Fruit fly (Drosophila melanogaster) whole organism, embryonic: ENCODE measurements around the gene CG7878.

ENCODE experiments used
- Adf1 ChIP-seq: fragments of 200-800 bp; sonication (Bioruptor generic); IDR thresholded peaks from 2 replicates; pipeline ENCODE4 v1.3.6; 2022; ENCODE audit warnings: missing biosample characterization, missing genetic modification characterization
- Asciz ChIP-seq: fragments of 200-800 bp; sonication (Bioruptor generic); optimal IDR thresholded peaks from 2 replicates; lab custom pipeline; 2017; ENCODE audit warnings: missing biosample characterization, mild to moderate bottlenecking, missing genetic modification characterization, missing genetic modification reagents
- Blimp-1 ChIP-seq: fragments of 200-800 bp; sonication (Bioruptor generic); optimal IDR thresholded peaks from 3 replicates; lab custom pipeline; 2018; ENCODE audit warnings: missing biosample characterization, missing genetic modification characterization, mild to moderate bottlenecking, moderate library complexity, missing genetic modification reagents
- CG10431 ChIP-seq: fragments of 200-800 bp; sonication (Bioruptor generic); optimal IDR thresholded peaks from 3 replicates; lab custom pipeline; 2018; ENCODE audit warnings: missing biosample characterization, mild to moderate bottlenecking, missing genetic modification characterization
- CG10959 ChIP-seq: fragments of 200-800 bp; sonication (Bioruptor generic); IDR thresholded peaks from 2 replicates; pipeline ENCODE4 v1.3.6; 2022; ENCODE audit warnings: missing biosample characterization, missing genetic modification characterization
- CG10979 ChIP-seq: fragments of 200-800 bp; sonication (Bioruptor generic); optimal IDR thresholded peaks from 2 replicates; lab custom pipeline; 2018; ENCODE audit warnings: missing biosample characterization, mild to moderate bottlenecking, missing genetic modification characterization, moderate library complexity
- CG13123 ChIP-seq: fragments of 200-800 bp; sonication (Bioruptor generic); optimal IDR thresholded peaks from 2 replicates; lab custom pipeline; 2016; ENCODE audit warnings: missing biosample characterization, missing genetic modification characterization
- CG15269 ChIP-seq: fragments of 200-800 bp; sonication (Bioruptor generic); optimal IDR thresholded peaks from 2 replicates; lab custom pipeline; 2018; ENCODE audit warnings: missing biosample characterization, mild to moderate bottlenecking, missing genetic modification characterization, moderate library complexity
- CG16815 ChIP-seq: fragments of 200-800 bp; sonication (Bioruptor generic); optimal IDR thresholded peaks from 3 replicates; lab custom pipeline; 2017; ENCODE audit warnings: missing biosample characterization, mild to moderate bottlenecking, missing genetic modification characterization
- CG17568 ChIP-seq: fragments of 200-800 bp; sonication (Bioruptor generic); optimal IDR thresholded peaks from 2 replicates; lab custom pipeline; 2018; ENCODE audit warnings: missing biosample characterization, mild to moderate bottlenecking, missing genetic modification characterization, moderate library complexity
- CG17612 ChIP-seq: fragments of 200-800 bp; sonication (Bioruptor generic); IDR thresholded peaks from 2 replicates; pipeline ENCODE4 v1.3.6; 2022; ENCODE audit warnings: missing biosample characterization, missing genetic modification characterization
- CG1792 ChIP-seq: fragments of 200-800 bp; sonication (Bioruptor generic); optimal IDR thresholded peaks from 2 replicates; lab custom pipeline; 2016; ENCODE audit warnings: missing biosample characterization, missing genetic modification characterization
- CG18262 ChIP-seq: fragments of 200-800 bp; optimal IDR thresholded peaks from 3 replicates; lab custom pipeline; 2019; ENCODE audit warnings: missing biosample characterization, mild to moderate bottlenecking, missing genetic modification characterization, moderate library complexity
- CG3065 ChIP-seq: fragments of 200-800 bp; sonication (Bioruptor generic); optimal IDR thresholded peaks from 2 replicates; lab custom pipeline; 2016; ENCODE audit warnings: missing biosample characterization, missing genetic modification characterization
- CG32767 ChIP-seq: fragments of 200-800 bp; sonication (Bioruptor generic); IDR thresholded peaks from 2 replicates; pipeline ENCODE4 v1.3.6; 2022; ENCODE audit warnings: missing biosample characterization, missing genetic modification characterization
- CG3838 ChIP-seq: fragments of 200-800 bp; sonication (Bioruptor generic); optimal IDR thresholded peaks from 3 replicates; lab custom pipeline; 2016; ENCODE audit warnings: missing biosample characterization, missing genetic modification characterization
- CG5245 ChIP-seq: fragments of 200-800 bp; sonication (Bioruptor generic); optimal IDR thresholded peaks from 3 replicates; lab custom pipeline; 2016; ENCODE audit warnings: missing biosample characterization, missing genetic modification characterization
- CG6175 ChIP-seq: fragments of 200-800 bp; sonication (Bioruptor generic); IDR thresholded peaks from 3 replicates; pipeline ENCODE4 v1.3.6; 2022; ENCODE audit warnings: missing biosample characterization, missing genetic modification characterization
- CG6654 ChIP-seq: fragments of 200-800 bp; sonication (Bioruptor generic); optimal IDR thresholded peaks from 2 replicates; lab custom pipeline; 2017; ENCODE audit warnings: missing biosample characterization, mild to moderate bottlenecking, missing genetic modification characterization
- CG6683 ChIP-seq: fragments of 200-800 bp; sonication (Bioruptor generic); optimal IDR thresholded peaks from 2 replicates; lab custom pipeline; 2017; ENCODE audit warnings: missing biosample characterization, mild to moderate bottlenecking, missing genetic modification characterization, missing genetic modification reagents
- CG7556 ChIP-seq: fragments of 200-800 bp; sonication (Bioruptor generic); optimal IDR thresholded peaks from 2 replicates; lab custom pipeline; 2017; ENCODE audit warnings: missing biosample characterization, mild to moderate bottlenecking, missing genetic modification characterization
- CG9609 ChIP-seq: fragments of 200-800 bp; sonication (Bioruptor generic); optimal IDR thresholded peaks from 3 replicates; lab custom pipeline; 2016; ENCODE audit warnings: missing biosample characterization, missing genetic modification characterization
- CG9797 ChIP-seq: fragments of 200-800 bp; sonication (Bioruptor generic); optimal IDR thresholded peaks from 3 replicates; lab custom pipeline; 2018; ENCODE audit warnings: missing biosample characterization, mild to moderate bottlenecking, missing genetic modification characterization
- Dfd ChIP-seq, 2 experiments: fragments of >200 bp; optimal IDR thresholded peaks; 2 replicates each; lab custom pipeline; 2017; ENCODE audit warnings: missing biosample characterization in 2 of 2, missing genetic modification characterization in 2 of 2
- Eip74EF ChIP-seq, 2 experiments: fragments of 200-800 bp in 1 of 2; fragments of >200 bp in 1 of 2; sonication (Bioruptor generic) in 1 of 2; optimal IDR thresholded peaks; 2 replicates each; lab custom pipeline; 2017 to 2019; ENCODE audit warnings: missing biosample characterization in 2 of 2, missing genetic modification characterization in 2 of 2, mild to moderate bottlenecking in 1 of 2, moderate library complexity in 1 of 2
- Hey ChIP-seq: fragments of 200-800 bp; sonication (Bioruptor generic); optimal IDR thresholded peaks from 3 replicates; lab custom pipeline; 2018; ENCODE audit warnings: missing biosample characterization, mild to moderate bottlenecking, missing genetic modification characterization
- HmgZ ChIP-seq: fragments of 200-800 bp; sonication (Bioruptor generic); optimal IDR thresholded peaks from 2 replicates; lab custom pipeline; 2018; ENCODE audit warnings: missing biosample characterization, mild to moderate bottlenecking, missing genetic modification characterization
- Hmr ChIP-seq: fragments of 200-800 bp; sonication (Bioruptor generic); optimal IDR thresholded peaks from 3 replicates; lab custom pipeline; 2017; ENCODE audit warnings: mild to moderate bottlenecking, missing biosample characterization, missing genetic modification reagents, missing genetic modification characterization
- Hr39 ChIP-seq: fragments of >200 bp; optimal IDR thresholded peaks from 2 replicates; lab custom pipeline; 2017
- Lpt ChIP-seq: fragments of >200 bp; optimal IDR thresholded peaks from 2 replicates; lab custom pipeline; 2018; ENCODE audit warnings: missing biosample characterization, missing genetic modification characterization
- NK7.1 ChIP-seq: fragments of 200-800 bp; sonication (Bioruptor generic); optimal IDR thresholded peaks from 3 replicates; lab custom pipeline; 2016; ENCODE audit warnings: missing biosample characterization, missing genetic modification characterization
- Optix ChIP-seq: fragments of 200-800 bp; sonication (Bioruptor generic); IDR thresholded peaks from 3 replicates; pipeline ENCODE4 v1.3.6; 2022; ENCODE audit warnings: missing biosample characterization, missing genetic modification characterization
- Side ChIP-seq: fragments of 200-800 bp; sonication (Bioruptor generic); optimal IDR thresholded peaks from 2 replicates; lab custom pipeline; 2016; ENCODE audit warnings: missing biosample characterization, missing genetic modification characterization
- Sry-δ ChIP-seq: fragments of 200-800 bp; sonication (Bioruptor generic); optimal IDR thresholded peaks from 2 replicates; lab custom pipeline; 2016; ENCODE audit warnings: missing biosample characterization, missing genetic modification characterization
- ab ChIP-seq: fragments of 200-800 bp; sonication (Bioruptor generic); optimal IDR thresholded peaks from 2 replicates; lab custom pipeline; 2016; ENCODE audit warnings: missing biosample characterization, missing genetic modification characterization
- abd-A ChIP-seq: fragments of 200-800 bp; sonication (Bioruptor generic); optimal IDR thresholded peaks from 3 replicates; lab custom pipeline; 2019; ENCODE audit warnings: missing biosample characterization, mild to moderate bottlenecking, missing genetic modification characterization, moderate library complexity
- ac ChIP-seq: fragments of 200-800 bp; sonication (Bioruptor generic); optimal IDR thresholded peaks from 3 replicates; lab custom pipeline; 2017; ENCODE audit warnings: missing biosample characterization, mild to moderate bottlenecking, missing genetic modification characterization
- ap ChIP-seq: fragments of 200-800 bp; sonication (Bioruptor generic); IDR thresholded peaks from 2 replicates; pipeline ENCODE4 v1.3.6; 2022; ENCODE audit warnings: missing biosample characterization, missing genetic modification characterization
- bab2 ChIP-seq: fragments of 200-800 bp; sonication (Bioruptor generic); optimal IDR thresholded peaks from 2 replicates; lab custom pipeline; 2016; ENCODE audit warnings: missing biosample characterization, missing genetic modification characterization
- corto ChIP-seq: fragments of 200-800 bp; sonication (Bioruptor generic); optimal IDR thresholded peaks from 2 replicates; lab custom pipeline; 2016; ENCODE audit warnings: missing biosample characterization, mild to moderate bottlenecking, missing genetic modification characterization, moderate library complexity
- dmrt11E ChIP-seq: fragments of 200-800 bp; sonication (Bioruptor generic); optimal IDR thresholded peaks from 3 replicates; lab custom pipeline; 2018; ENCODE audit warnings: missing biosample characterization, mild to moderate bottlenecking, missing genetic modification characterization, moderate library complexity
- fd3F ChIP-seq: fragments of 200-800 bp; sonication (Bioruptor generic); optimal IDR thresholded peaks from 2 replicates; lab custom pipeline; 2018; ENCODE audit warnings: missing biosample characterization, mild to moderate bottlenecking, missing genetic modification characterization, moderate library complexity
- hth ChIP-seq: fragments of >200 bp; optimal IDR thresholded peaks from 2 replicates; lab custom pipeline; 2017; ENCODE audit warnings: inconsistent platforms
- oc ChIP-seq: fragments of 200-800 bp; sonication (Bioruptor generic); optimal IDR thresholded peaks from 2 replicates; lab custom pipeline; 2018; ENCODE audit warnings: missing biosample characterization, mild to moderate bottlenecking, missing genetic modification characterization, moderate library complexity
- ro ChIP-seq: fragments of 200-800 bp; sonication (Bioruptor generic); IDR thresholded peaks from 2 replicates; pipeline ENCODE4 v1.3.6; 2022; ENCODE audit warnings: missing biosample characterization, missing genetic modification characterization
- run ChIP-seq: fragments of 200-800 bp; sonication (Bioruptor generic); optimal IDR thresholded peaks from 3 replicates; lab custom pipeline; 2018; ENCODE audit warnings: missing biosample characterization, mild to moderate bottlenecking, missing genetic modification characterization
- sd ChIP-seq: fragments of 200-800 bp; sonication (Bioruptor generic); optimal IDR thresholded peaks from 3 replicates; lab custom pipeline; 2018; ENCODE audit warnings: missing biosample characterization, mild to moderate bottlenecking, missing genetic modification characterization, moderate library complexity
- sisA ChIP-seq: fragments of 200-800 bp; sonication (Bioruptor generic); IDR thresholded peaks from 2 replicates; pipeline ENCODE4 v1.3.6; 2022; ENCODE audit warnings: missing biosample characterization, missing genetic modification characterization
- unpg ChIP-seq: fragments of 200-800 bp; sonication (Bioruptor generic); optimal IDR thresholded peaks from 3 replicates; lab custom pipeline; 2018; ENCODE audit warnings: missing biosample characterization, mild to moderate bottlenecking, missing genetic modification characterization, moderate library complexity

The CG7878 gene

dm6 chr3R:8119457-8120337 is 2.8 kb upstream of the CG7878 start (continued):
- TF ChIP-seq CG6175 (GFP tag; lab: Robert Waterston, UW) (peak; percentile 19; the same call in 1 of the 3 replicates), sd (tag; lab: Kevin White, UChicago) (peak; percentile 89), fd3F (GFP tag; lab: Kevin White, UChicago) (peak; percentile 75), CG6654 (peak; percentile 17), sisA (GFP tag; lab: Robert Waterston, UW) (peak; percentile 58), Asciz (GFP tag; lab: Kevin White, UChicago) (peak; percentile 3), Eip74EF (GFP tag; optimal IDR thresholded peaks at IDR 0.05; lab: Kevin White, UChicago) (peak in 1 of 2 experiments; percentile 54), unpg (peak; percentile 76), Hr39 (no peak), CG15269 (tag; lab: Kevin White, UChicago) (peak; percentile 85), Dfd (GFP tag; optimal IDR thresholded peaks at IDR 0.05; lab: Kevin White, UChicago) (no peak), ac (no peak), CG7556 (GFP tag; lab: Kevin White, UChicago) (peak; percentile 57), CG13123 (GFP tag; lab: Kevin White, UChicago) (no peak), CG16815 (peak; percentile 17), Side (GFP tag; lab: Kevin White, UChicago) (no peak), CG3065 (GFP tag; lab: Kevin White, UChicago) (no peak), CG10979 (tag; lab: Kevin White, UChicago) (peak; percentile 36), Adf1 (GFP tag; lab: Robert Waterston, UW) (peak; percentile 57; the same call in 1 of the 2 replicates), CG3838 (peak; percentile 12), Hey (tag; lab: Kevin White, UChicago) (peak; percentile 20), ap (GFP tag; lab: Robert Waterston, UW) (peak; percentile 38; the same call in 1 of the 2 replicates), hth (no peak), CG1792 (GFP tag; lab: Kevin White, UChicago) (no peak), CG32767 (GFP tag; lab: Robert Waterston, UW) (peak; percentile 25; the same call in 1 of the 2 replicates), ab (GFP tag; lab: Kevin White, UChicago) (no peak), dmrt11E (tag; lab: Kevin White, UChicago) (peak; percentile 28), CG6683 (GFP tag; lab: Kevin White, UChicago) (peak; percentile 49), CG18262 (tag; lab: Kevin White, UChicago) (peak; percentile 67), CG17568 (peak; percentile 51), Hmr (GFP tag; lab: Kevin White, UChicago) (peak; percentile 80), corto (GFP tag; lab: Kevin White, UChicago) (peak; percentile 81), CG9797 (GFP tag; lab: Kevin White, UChicago) (no peak), HmgZ (peak; percentile 60), NK7.1 (GFP tag; lab: Kevin White, UChicago) (no peak), CG17612 (peak; percentile 58; the same call in 1 of the 2 replicates), run (tag; lab: Kevin White, UChicago) (peak; percentile 62), CG9609 (GFP tag; lab: Kevin White, UChicago) (no peak), CG10431 (GFP tag; lab: Kevin White, UChicago) (peak; percentile 5), Lpt (GFP tag; lab: Kevin White, UChicago) (no peak), CG10959 (GFP tag; lab: Robert Waterston, UW) (no peak), CG5245 (peak; percentile 12), Sry-δ (GFP tag; lab: Kevin White, UChicago) (peak; percentile 15), ro (no peak), Optix (no peak), Blimp-1 (peak; percentile 64), abd-A (tag; lab: Kevin White, UChicago) (peak; percentile 83), oc (tag; lab: Kevin White, UChicago) (peak; percentile 2), bab2 (GFP tag; lab: Kevin White, UChicago) (peak; percentile 14)
